Worm (Caenorhabditis elegans) whole organism, young adult: ENCODE results near the gene K11H12.7.
A peak's percentile ranks its signal among the peaks of the same experiment; 100 is the strongest.

ENCODE experiments used
- B0019.2 ChIP-seq: fragments of 200-800 bp; sonication (Bioruptor generic); conservative IDR thresholded peaks from 2 replicates; pipeline ENCODE4 v1.3.6; 2022; ENCODE audit warnings: missing genetic modification reagents, missing genetic modification characterization, missing compliant biosample characterization
- B0261.1 ChIP-seq: sonication (generic microtip); optimal IDR thresholded peaks from 2 replicates; lab custom pipeline; 2016; ENCODE audit warnings: mild to moderate bottlenecking, missing genetic modification characterization, moderate library complexity, missing compliant biosample characterization
- D2030.7 ChIP-seq: fragments of 200-800 bp; sonication (Bioruptor generic); IDR thresholded peaks from 2 replicates; pipeline ENCODE4 v1.3.6; 2022; ENCODE audit warnings: missing genetic modification reagents, missing genetic modification characterization, missing compliant biosample characterization
- F22D6.2 ChIP-seq: sonication (generic microtip); optimal IDR thresholded peaks from 2 replicates; lab custom pipeline; 2016; ENCODE audit warnings: mild to moderate bottlenecking, missing genetic modification characterization, missing compliant biosample characterization
- F33H1.4 ChIP-seq: fragments of 200-800 bp; sonication (Bioruptor generic); IDR thresholded peaks from 2 replicates; pipeline ENCODE4 v1.3.6; 2022; ENCODE audit warnings: missing genetic modification reagents, missing genetic modification characterization, missing compliant biosample characterization
- F37B4.10 ChIP-seq: fragments of 200-800 bp; sonication (Bioruptor generic); IDR thresholded peaks from 2 replicates; pipeline ENCODE4 v1.3.6; 2022; ENCODE audit warnings: missing genetic modification characterization, missing compliant biosample characterization
- T07F8.4 ChIP-seq: sonication (generic microtip); optimal IDR thresholded peaks from 2 replicates; lab custom pipeline; 2016; ENCODE audit warnings: mild to moderate bottlenecking, missing genetic modification characterization, moderate library complexity, missing compliant biosample characterization
- Y56A3A.18 ChIP-seq: fragments of 200-800 bp; sonication (Bioruptor generic); IDR thresholded peaks from 2 replicates; pipeline ENCODE4 v1.3.6; 2022; ENCODE audit warnings: missing genetic modification reagents, missing genetic modification characterization, missing compliant biosample characterization
- ZK185.1 ChIP-seq: sonication (generic microtip); optimal IDR thresholded peaks from 2 replicates; lab custom pipeline; 2016; ENCODE audit warnings: mild to moderate bottlenecking, missing genetic modification characterization, missing compliant biosample characterization; ENCODE audit not compliant: poor library complexity, severe bottlenecking
- aptf-3 ChIP-seq: fragments of 200-800 bp; sonication (Bioruptor generic); IDR thresholded peaks from 2 replicates; pipeline ENCODE4 v1.3.6; 2022; ENCODE audit warnings: missing genetic modification characterization, missing compliant biosample characterization
- atf-7 ChIP-seq: sonication (generic microtip); optimal IDR thresholded peaks from 2 replicates; lab custom pipeline; 2017; ENCODE audit warnings: mild to moderate bottlenecking, missing genetic modification characterization, missing compliant biosample characterization
- athp-1 ChIP-seq: sonication (generic microtip); optimal IDR thresholded peaks from 2 replicates; lab custom pipeline; 2017; ENCODE audit warnings: mild to moderate bottlenecking, missing genetic modification characterization, missing compliant biosample characterization
- attf-6 ChIP-seq: fragments of 200-800 bp; sonication (Bioruptor generic); IDR thresholded peaks from 2 replicates; pipeline ENCODE4 v1.3.6; 2022; ENCODE audit warnings: missing genetic modification reagents, missing genetic modification characterization, missing compliant biosample characterization
- bed-2 ChIP-seq: fragments of 200-800 bp; sonication (Bioruptor generic); IDR thresholded peaks from 2 replicates; pipeline ENCODE4 v1.3.6; 2022; ENCODE audit warnings: missing genetic modification reagents, missing genetic modification characterization, missing compliant biosample characterization
- cebp-1 ChIP-seq, 2 experiments: fragments of 200-800 bp in 1 of 2; sonication (Bioruptor generic) in 1 of 2; sonication (generic microtip) in 1 of 2; IDR thresholded peaks in 1 of 2; optimal IDR thresholded peaks in 1 of 2; 2 replicates each; pipeline versions ENCODE4 v1.3.6 to Lab custom; 2017 to 2022; ENCODE audit warnings: missing compliant biosample characterization in 2 of 2, missing genetic modification characterization in 2 of 2, mild to moderate bottlenecking in 1 of 2, missing genetic modification reagents in 1 of 2, moderate library complexity in 1 of 2
- chd-7 ChIP-seq: sonication (generic microtip); optimal IDR thresholded peaks from 2 replicates; lab custom pipeline; 2016; ENCODE audit warnings: mild to moderate bottlenecking, missing genetic modification characterization, moderate library complexity, missing compliant biosample characterization
- dox-1 ChIP-seq: fragments of 200-800 bp; sonication (Bioruptor generic); IDR thresholded peaks from 2 replicates; pipeline ENCODE4 v1.3.6; 2022; ENCODE audit warnings: missing genetic modification reagents, missing genetic modification characterization, missing compliant biosample characterization
- hlh-12 ChIP-seq: sonication (generic microtip); optimal IDR thresholded peaks from 2 replicates; lab custom pipeline; 2016; ENCODE audit warnings: missing genetic modification characterization, missing compliant biosample characterization
- hmg-1.2 ChIP-seq: fragments of 200-800 bp; sonication (Bioruptor generic); IDR thresholded peaks from 2 replicates; pipeline ENCODE4 v1.3.6; 2022; ENCODE audit warnings: missing genetic modification reagents, missing genetic modification characterization, missing compliant biosample characterization
- lin-26 ChIP-seq: fragments of 200-800 bp; sonication (Bioruptor generic); IDR thresholded peaks from 2 replicates; pipeline ENCODE4 v1.3.6; 2022; ENCODE audit warnings: missing genetic modification reagents, missing genetic modification characterization, missing compliant biosample characterization
- lin-40 ChIP-seq: sonication (generic microtip); optimal IDR thresholded peaks from 2 replicates; lab custom pipeline; 2016; ENCODE audit warnings: missing genetic modification characterization, mild to moderate bottlenecking, missing compliant biosample characterization, missing genotype, missing genetic modification reagents
- lin-54 ChIP-seq: fragments of 200-800 bp; sonication (Bioruptor generic); optimal IDR thresholded peaks from 2 replicates; lab custom pipeline; 2018; ENCODE audit warnings: mild to moderate bottlenecking, missing genetic modification characterization, missing compliant biosample characterization
- lir-1 ChIP-seq: fragments of 200-800 bp; sonication (Bioruptor generic); conservative IDR thresholded peaks from 2 replicates; pipeline ENCODE4 v1.3.6; 2022; ENCODE audit warnings: missing genetic modification reagents, missing genetic modification characterization, missing compliant biosample characterization
- lsy-27 ChIP-seq: sonication (generic microtip); optimal IDR thresholded peaks from 2 replicates; lab custom pipeline; 2017; ENCODE audit warnings: missing genetic modification characterization, mild to moderate bottlenecking, missing compliant biosample characterization, antibody characterized with exemption, missing genotype, borderline replicate concordance; ENCODE audit not compliant: insufficient read depth
- madf-6 ChIP-seq: fragments of 200-800 bp; sonication (Bioruptor generic); IDR thresholded peaks from 2 replicates; pipeline ENCODE4 v1.3.6; 2022; ENCODE audit warnings: missing genetic modification reagents, missing genetic modification characterization, missing compliant biosample characterization
- mes-4 ChIP-seq: sonication (generic microtip); optimal IDR thresholded peaks from 2 replicates; lab custom pipeline; 2016; ENCODE audit warnings: missing genotype, missing genetic modification characterization, missing compliant biosample characterization
- nhr-27 ChIP-seq: fragments of 200-800 bp; sonication (Bioruptor generic); optimal IDR thresholded peaks from 2 replicates; lab custom pipeline; 2018; ENCODE audit warnings: mild to moderate bottlenecking, missing genetic modification characterization, moderate library complexity, missing compliant biosample characterization
- rcor-1 ChIP-seq: fragments of 200-800 bp; sonication (Bioruptor generic); IDR thresholded peaks from 2 replicates; pipeline ENCODE4 v1.3.6; 2022; ENCODE audit warnings: missing genetic modification reagents, missing genetic modification characterization, missing compliant biosample characterization
- rec-8 ChIP-seq, 2 experiments: sonication (generic microtip); optimal IDR thresholded peaks; 2 replicates each; lab custom pipeline; 2016; ENCODE audit warnings: mild to moderate bottlenecking in 2 of 2, missing genetic modification characterization in 2 of 2, missing genetic modification reagents in 2 of 2, missing genotype in 2 of 2, missing biosample characterization in 1 of 2, missing compliant biosample characterization in 1 of 2, moderate library complexity in 1 of 2
- repo-1 ChIP-seq: sonication (generic microtip); optimal IDR thresholded peaks from 2 replicates; lab custom pipeline; 2017; ENCODE audit warnings: mild to moderate bottlenecking, missing genetic modification characterization, missing compliant biosample characterization
- snpc-1.3 ChIP-seq: sonication (generic microtip); optimal IDR thresholded peaks from 2 replicates; lab custom pipeline; 2017; ENCODE audit warnings: missing genetic modification characterization, mild to moderate bottlenecking, missing compliant biosample characterization, antibody characterized with exemption, moderate library complexity, missing genotype, missing genetic modification reagents; ENCODE audit not compliant: insufficient read depth
- snpc-3.4 ChIP-seq: sonication (generic microtip); optimal IDR thresholded peaks from 2 replicates; lab custom pipeline; 2017; ENCODE audit warnings: missing genetic modification characterization, mild to moderate bottlenecking, missing compliant biosample characterization, antibody characterized with exemption, moderate library complexity, missing genotype, missing genetic modification reagents
- snpc-4 ChIP-seq, 5 experiments: fragments of 150-350 bp in 1 of 5; sonication (generic microtip) in 4 of 5; optimal IDR thresholded peaks; 2 replicates each; lab custom pipeline; 2014 to 2018; ENCODE audit warnings: missing genetic modification characterization in 5 of 5, missing biosample characterization in 3 of 5, antibody characterized with exemption in 2 of 5, mild to moderate bottlenecking in 2 of 5, missing compliant biosample characterization in 2 of 5, missing genotype in 2 of 5, moderate library complexity in 2 of 5, missing genetic modification reagents in 1 of 5
- zfh-2 ChIP-seq: fragments of 200-800 bp; sonication (Bioruptor generic); conservative IDR thresholded peaks from 2 replicates; pipeline ENCODE4 v1.3.6; 2022; ENCODE audit warnings: missing genetic modification reagents, missing genetic modification characterization, missing compliant biosample characterization

K11H12.7 gene

DNA sequence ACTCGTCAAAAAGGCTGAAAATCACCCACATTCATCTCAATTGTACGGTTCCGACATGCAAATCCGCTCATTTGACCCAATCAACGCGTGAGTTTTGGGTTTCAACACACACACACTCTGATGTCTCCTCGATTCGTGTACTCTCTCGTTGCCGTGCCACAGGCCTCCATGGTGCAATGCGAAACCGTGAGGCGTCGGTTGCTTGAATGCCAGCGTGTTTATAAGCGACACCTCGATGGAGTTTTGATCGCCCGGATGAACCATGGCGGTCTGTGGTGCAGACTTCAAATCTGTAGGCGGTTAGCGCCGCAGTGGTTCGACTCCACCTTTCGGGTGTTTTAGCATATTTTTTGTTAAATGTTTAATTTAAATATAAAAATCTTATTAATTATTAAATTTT, 7.4 kb upstream of the K11H12.7 start (continued):
- TF ChIP-seq ZK185.1 (tag; lab: Kevin White, UChicago) = peak; percentile 44
- TF ChIP-seq chd-7 (tag; lab: Kevin White, UChicago) = peak; percentile 4
- peak; percentile 59 for TF ChIP-seq B0261.1
- TF ChIP-seq rcor-1 = peak; percentile 68
- TF ChIP-seq lir-1 (GFP tag; lab: Robert Waterston, UW) = no peak; the same call in 1 of the 2 replicates
- TF ChIP-seq madf-6 (GFP tag; lab: Robert Waterston, UW) = peak; percentile 68
- TF ChIP-seq snpc-4 (GFP tag; optimal IDR thresholded peaks at IDR 0.05; lab: Kevin White, UChicago) = peak; percentile 94
- TF ChIP-seq snpc-4 (tag; optimal IDR thresholded peaks at IDR 0.05; lab: Kevin White, UChicago) = peak; percentile 97 to 98 (median 98)
- TF ChIP-seq B0019.2 (GFP tag; lab: Robert Waterston, UW) = 0 out of 2 replicates have a peak, but pooled peaks have one; percentile 23
- no peak for TF ChIP-seq nhr-27
- no peak for TF ChIP-seq athp-1
- 0 out of 2 replicates have a peak, but pooled peaks have one; percentile 48 for TF ChIP-seq aptf-3
- no peak for TF ChIP-seq lin-40 (tag; lab: Kevin White, UChicago)
- TF ChIP-seq bed-2 (GFP tag; lab: Robert Waterston, UW) = 0 out of 2 replicates have a peak, but pooled peaks have one; percentile 24
- peak; percentile 46 for TF ChIP-seq F33H1.4
- TF ChIP-seq atf-7 (tag; lab: Kevin White, UChicago) = no peak
- TF ChIP-seq snpc-3.4 (tag; lab: Kevin White, UChicago) = peak; percentile 87
- no peak for TF ChIP-seq F22D6.2 (tag; lab: Kevin White, UChicago)
- no peak for TF ChIP-seq lsy-27
- TF ChIP-seq lin-54 = peak; percentile 60
- peak; percentile 88 for TF ChIP-seq D2030.7 (GFP tag; lab: Robert Waterston, UW)
- peak; percentile 80 for TF ChIP-seq dox-1 (GFP tag; lab: Robert Waterston, UW)
- 0 out of 2 replicates have a peak, but pooled peaks have one; percentile 54 for TF ChIP-seq attf-6 (GFP tag; lab: Robert Waterston, UW)
- TF ChIP-seq mes-4 (tag; lab: Kevin White, UChicago) = no peak
- TF ChIP-seq lin-26 (GFP tag; lab: Robert Waterston, UW) = peak; percentile 66
- TF ChIP-seq F37B4.10 (GFP tag; lab: Robert Waterston, UW) = 0 out of 2 replicates have a peak, but pooled peaks have one; percentile 84
- no peak for TF ChIP-seq rec-8 (tag; optimal IDR thresholded peaks at IDR 0.05; lab: Kevin White, UChicago)
- TF ChIP-seq Y56A3A.18 (GFP tag; lab: Robert Waterston, UW) = 0 out of 2 replicates have a peak, but pooled peaks have one; percentile 56
- peak; percentile 28 for TF ChIP-seq snpc-1.3

- TF ChIP-seq T07F8.4 (no peak), repo-1 (tag; lab: Kevin White, UChicago) (peak; percentile 63), cebp-1 (GFP tag; IDR thresholded peaks at IDR 0.05; lab: Robert Waterston, UW) (no peak), cebp-1 (tag; optimal IDR thresholded peaks at IDR 0.05; lab: Kevin White, UChicago) (peak; percentile 54), hmg-1.2 (0 out of 2 replicates have a peak, but pooled peaks have one; percentile 16)
Measured at ce11 chrIV:658497-659177, 6.7 kb upstream of the K11H12.7 start.

DNA sequence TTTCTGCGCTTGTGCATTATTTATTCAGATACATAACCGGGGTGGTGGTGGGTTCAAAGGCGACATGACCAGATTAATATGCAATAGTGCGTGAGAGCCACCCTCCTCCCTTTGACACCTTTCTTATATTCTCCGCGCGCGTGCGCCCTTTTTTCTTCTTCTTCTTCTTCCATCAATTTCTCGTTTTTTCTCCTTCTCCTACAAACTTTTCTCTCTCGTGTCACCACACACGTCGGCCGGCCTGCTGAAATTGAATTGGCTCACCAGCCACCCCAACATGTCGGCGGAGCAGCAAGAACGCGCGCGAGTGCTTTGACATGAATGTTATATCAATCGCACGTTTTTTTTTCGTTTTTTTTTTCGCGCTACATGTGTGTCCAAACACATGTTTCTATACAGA, 5.7 kb upstream of the K11H12.7 start:
- TF ChIP-seq hlh-12 (tag; lab: Kevin White, UChicago) (no peak), zfh-2 (GFP tag; lab: Robert Waterston, UW) (peak; percentile 65)
